Fruit fly (Drosophila melanogaster) whole organism, embryonic: ENCODE results near the gene CG6972.

Experiments used
- Antp ChIP-seq: fragments of 200-800 bp; sonication (Bioruptor generic); optimal IDR thresholded peaks from 3 replicates; lab custom pipeline; 2016; ENCODE audit warnings: missing biosample characterization, missing genetic modification characterization
- Bdp1 ChIP-seq: fragments of 200-800 bp; sonication (Bioruptor generic); optimal IDR thresholded peaks from 3 replicates; lab custom pipeline; 2016; ENCODE audit warnings: missing biosample characterization, missing genetic modification characterization
- BtbVII ChIP-seq: fragments of 200-800 bp; sonication (Bioruptor generic); optimal IDR thresholded peaks from 3 replicates; lab custom pipeline; 2017; ENCODE audit warnings: missing biosample characterization, mild to moderate bottlenecking, missing genetic modification characterization
- CG10147 ChIP-seq: fragments of 200-800 bp; sonication (Bioruptor generic); optimal IDR thresholded peaks from 2 replicates; lab custom pipeline; 2019; ENCODE audit warnings: missing biosample characterization, mild to moderate bottlenecking, missing genetic modification characterization, moderate library complexity
- CG10654 ChIP-seq: fragments of 200-800 bp; sonication (Bioruptor generic); optimal IDR thresholded peaks from 2 replicates; lab custom pipeline; 2016; ENCODE audit warnings: missing biosample characterization, missing genetic modification characterization
- CG11398 ChIP-seq: fragments of 200-800 bp; sonication (Bioruptor generic); optimal IDR thresholded peaks from 2 replicates; lab custom pipeline; 2016; ENCODE audit warnings: missing biosample characterization, missing genetic modification characterization
- CG11504 ChIP-seq: fragments of 200-800 bp; sonication (Bioruptor generic); optimal IDR thresholded peaks from 3 replicates; lab custom pipeline; 2019; ENCODE audit warnings: missing biosample characterization, mild to moderate bottlenecking, missing genetic modification characterization, moderate library complexity
- CG12769 ChIP-seq: fragments of 200-800 bp; sonication (Bioruptor generic); optimal IDR thresholded peaks from 2 replicates; lab custom pipeline; 2019; ENCODE audit warnings: missing biosample characterization, mild to moderate bottlenecking, missing genetic modification characterization, moderate library complexity
- CG13287 ChIP-seq: fragments of 200-800 bp; sonication (Bioruptor generic); IDR thresholded peaks from 2 replicates; pipeline ENCODE4 v1.3.6; 2022; ENCODE audit warnings: missing biosample characterization, missing genetic modification characterization; ENCODE audit not compliant: partially characterized antibody
- CG14050 ChIP-seq: fragments of 200-800 bp; sonication (Bioruptor generic); IDR thresholded peaks from 3 replicates; pipeline ENCODE4 v1.3.6; 2022; ENCODE audit warnings: missing biosample characterization, missing genetic modification characterization
- CG15479 ChIP-seq: fragments of 200-800 bp; sonication (Bioruptor generic); optimal IDR thresholded peaks from 3 replicates; lab custom pipeline; 2019; ENCODE audit warnings: missing biosample characterization, mild to moderate bottlenecking, missing genetic modification characterization, moderate library complexity
- CG15696 ChIP-seq: fragments of 200-800 bp; sonication (Bioruptor generic); optimal IDR thresholded peaks from 2 replicates; lab custom pipeline; 2019; ENCODE audit warnings: missing biosample characterization, mild to moderate bottlenecking, missing genetic modification characterization, moderate library complexity
- CG1647 ChIP-seq: fragments of 200-800 bp; sonication (Bioruptor generic); optimal IDR thresholded peaks from 3 replicates; lab custom pipeline; 2016; ENCODE audit warnings: missing biosample characterization, missing genetic modification characterization
- CG31388 ChIP-seq: fragments of 200-800 bp; sonication (Bioruptor generic); optimal IDR thresholded peaks from 2 replicates; lab custom pipeline; 2016; ENCODE audit warnings: missing biosample characterization, missing genetic modification characterization
- CG3163 ChIP-seq: fragments of 200-800 bp; sonication (Bioruptor generic); optimal IDR thresholded peaks from 3 replicates; lab custom pipeline; 2016; ENCODE audit warnings: missing biosample characterization, missing genetic modification characterization
- CG34376 ChIP-seq: fragments of 200-800 bp; sonication (Bioruptor generic); optimal IDR thresholded peaks from 2 replicates; lab custom pipeline; 2018; ENCODE audit warnings: missing biosample characterization, mild to moderate bottlenecking, missing genetic modification characterization
- CG3995 ChIP-seq: fragments of 200-800 bp; sonication (Bioruptor generic); optimal IDR thresholded peaks from 3 replicates; lab custom pipeline; 2016; ENCODE audit warnings: missing biosample characterization, missing genetic modification characterization
- CG4328 ChIP-seq: fragments of 200-800 bp; sonication (Bioruptor generic); optimal IDR thresholded peaks from 3 replicates; lab custom pipeline; 2017; ENCODE audit warnings: missing biosample characterization, missing genetic modification reagents, missing genetic modification characterization
- CG6689 ChIP-seq: fragments of 200-800 bp; sonication (Bioruptor generic); IDR thresholded peaks from 2 replicates; pipeline ENCODE4 v1.3.6; 2022; ENCODE audit warnings: missing biosample characterization, missing genetic modification characterization
- CG8281 ChIP-seq: fragments of 200-800 bp; sonication (Bioruptor generic); optimal IDR thresholded peaks from 2 replicates; lab custom pipeline; 2018; ENCODE audit warnings: missing biosample characterization, mild to moderate bottlenecking, missing genetic modification characterization, moderate library complexity
- CG8388 ChIP-seq: fragments of 200-800 bp; sonication (Bioruptor generic); optimal IDR thresholded peaks from 2 replicates; lab custom pipeline; 2019; ENCODE audit warnings: missing biosample characterization, mild to moderate bottlenecking, missing genetic modification characterization, moderate library complexity
- CG9437 ChIP-seq: fragments of 200-800 bp; sonication (Bioruptor generic); optimal IDR thresholded peaks from 2 replicates; lab custom pipeline; 2018; ENCODE audit warnings: missing biosample characterization, mild to moderate bottlenecking, missing genetic modification characterization
- CkIIα-i1 ChIP-seq: fragments of 200-800 bp; sonication (Bioruptor generic); IDR thresholded peaks from 2 replicates; pipeline ENCODE4 v1.3.6; 2022; ENCODE audit warnings: missing biosample characterization, missing genetic modification characterization
- CoRest ChIP-seq: fragments of 200-800 bp; sonication (Bioruptor generic); optimal IDR thresholded peaks from 3 replicates; lab custom pipeline; 2018; ENCODE audit warnings: missing biosample characterization, mild to moderate bottlenecking, missing genetic modification characterization, moderate library complexity
- D ChIP-seq, 2 experiments: fragments of 200-800 bp in 1 of 2; fragments of >200 bp in 1 of 2; sonication (Bioruptor generic) in 1 of 2; optimal IDR thresholded peaks; 2 replicates in 1 of 2; 3 replicates in 1 of 2; lab custom pipeline; 2017; ENCODE audit warnings: mild to moderate bottlenecking in 1 of 2, missing biosample characterization in 1 of 2, missing genetic modification characterization in 1 of 2, missing genetic modification reagents in 1 of 2
- Dfd ChIP-seq, 2 experiments: fragments of >200 bp; optimal IDR thresholded peaks; 2 replicates each; lab custom pipeline; 2017; ENCODE audit warnings: missing biosample characterization in 2 of 2, missing genetic modification characterization in 2 of 2
- Dip2 ChIP-seq: fragments of 200-800 bp; sonication (Bioruptor generic); IDR thresholded peaks from 2 replicates; pipeline ENCODE4 v1.3.6; 2022; ENCODE audit warnings: missing biosample characterization, missing genetic modification characterization
- H2.0 ChIP-seq: fragments of 200-800 bp; sonication (Bioruptor generic); IDR thresholded peaks from 2 replicates; pipeline ENCODE4 v1.3.6; 2022; ENCODE audit warnings: missing biosample characterization, missing genetic modification characterization
- HLHmδ ChIP-seq: fragments of 200-800 bp; sonication (Bioruptor generic); optimal IDR thresholded peaks from 2 replicates; lab custom pipeline; 2018; ENCODE audit warnings: missing biosample characterization, mild to moderate bottlenecking, missing genetic modification characterization, moderate library complexity
- HmgZ ChIP-seq: fragments of 200-800 bp; sonication (Bioruptor generic); optimal IDR thresholded peaks from 2 replicates; lab custom pipeline; 2018; ENCODE audit warnings: missing biosample characterization, mild to moderate bottlenecking, missing genetic modification characterization
- Mes4 ChIP-seq: fragments of 200-800 bp; sonication (Bioruptor generic); optimal IDR thresholded peaks from 2 replicates; lab custom pipeline; 2016; ENCODE audit warnings: missing biosample characterization, missing genetic modification characterization
- NK7.1 ChIP-seq: fragments of 200-800 bp; sonication (Bioruptor generic); optimal IDR thresholded peaks from 3 replicates; lab custom pipeline; 2016; ENCODE audit warnings: missing biosample characterization, missing genetic modification characterization
- Optix ChIP-seq: fragments of 200-800 bp; sonication (Bioruptor generic); IDR thresholded peaks from 3 replicates; pipeline ENCODE4 v1.3.6; 2022; ENCODE audit warnings: missing biosample characterization, missing genetic modification characterization
- Sry-β ChIP-seq: fragments of 200-800 bp; sonication (Bioruptor generic); optimal IDR thresholded peaks from 2 replicates; lab custom pipeline; 2018; ENCODE audit warnings: missing biosample characterization, mild to moderate bottlenecking, missing genetic modification characterization, moderate library complexity
- bigmax ChIP-seq: fragments of 200-800 bp; sonication (Bioruptor generic); optimal IDR thresholded peaks from 2 replicates; lab custom pipeline; 2018; ENCODE audit warnings: missing biosample characterization, mild to moderate bottlenecking, missing genetic modification characterization
- btn ChIP-seq: fragments of 200-800 bp; sonication (Bioruptor generic); optimal IDR thresholded peaks from 2 replicates; lab custom pipeline; 2016; ENCODE audit warnings: missing biosample characterization, missing genetic modification characterization
- cato ChIP-seq: fragments of 200-800 bp; sonication (Bioruptor generic); optimal IDR thresholded peaks from 2 replicates; lab custom pipeline; 2016; ENCODE audit warnings: missing biosample characterization, missing genetic modification characterization, borderline replicate concordance
- danr ChIP-seq: fragments of 200-800 bp; sonication (Bioruptor generic); IDR thresholded peaks from 2 replicates; pipeline ENCODE4 v1.3.6; 2022; ENCODE audit warnings: missing biosample characterization, missing genetic modification characterization
- dm ChIP-seq: fragments of 200-800 bp; sonication (Bioruptor generic); optimal IDR thresholded peaks from 3 replicates; lab custom pipeline; 2016; ENCODE audit warnings: missing biosample characterization, missing genetic modification characterization
- ewg ChIP-seq: fragments of 200-800 bp; sonication (Bioruptor generic); optimal IDR thresholded peaks from 3 replicates; lab custom pipeline; 2017; ENCODE audit warnings: mild to moderate bottlenecking, missing biosample characterization, missing genetic modification reagents, missing genetic modification characterization
- grau ChIP-seq: fragments of 200-800 bp; optimal IDR thresholded peaks from 3 replicates; lab custom pipeline; 2019; ENCODE audit warnings: missing biosample characterization, mild to moderate bottlenecking, missing genetic modification characterization, moderate library complexity
- hb ChIP-seq: fragments of 200-800 bp; sonication (Bioruptor generic); IDR thresholded peaks from 3 replicates; pipeline ENCODE4 v1.3.6; 2022; ENCODE audit warnings: missing biosample characterization, missing genetic modification characterization; ENCODE audit not compliant: partially characterized antibody
- jumu ChIP-seq: fragments of 200-800 bp; sonication (Bioruptor generic); optimal IDR thresholded peaks from 3 replicates; lab custom pipeline; 2016; ENCODE audit warnings: missing biosample characterization, missing genetic modification characterization
- nerfin-2 ChIP-seq: fragments of 200-800 bp; sonication (Bioruptor generic); IDR thresholded peaks from 2 replicates; pipeline ENCODE4 v1.3.6; 2022; ENCODE audit warnings: missing biosample characterization, missing genetic modification characterization; ENCODE audit not compliant: partially characterized antibody
- pzg ChIP-seq: fragments of 200-800 bp; sonication (Bioruptor generic); optimal IDR thresholded peaks from 3 replicates; lab custom pipeline; 2018; ENCODE audit warnings: missing biosample characterization, mild to moderate bottlenecking, missing genetic modification characterization, moderate library complexity
- sc ChIP-seq, 3 experiments: fragments of >200 bp in 2 of 3; fragments of 200-800 bp in 1 of 3; sonication (Bioruptor generic) in 1 of 3; optimal IDR thresholded peaks; 2 replicates in 2 of 3; 3 replicates in 1 of 3; lab custom pipeline; 2017; ENCODE audit warnings: mild to moderate bottlenecking in 1 of 3, missing biosample characterization in 1 of 3, missing genetic modification characterization in 1 of 3, missing genetic modification reagents in 1 of 3
- sens ChIP-seq: fragments of 200-800 bp; sonication (Bioruptor generic); peaks from one replicate; lab custom pipeline; 2016; ENCODE audit warnings: missing biosample characterization, missing genetic modification characterization
- seq ChIP-seq: fragments of 200-800 bp; sonication (Bioruptor generic); IDR thresholded peaks from 2 replicates; pipeline ENCODE4 v1.3.6; 2022; ENCODE audit warnings: missing biosample characterization, missing genetic modification characterization
- shn ChIP-seq: fragments of 200-800 bp; sonication (Bioruptor generic); optimal IDR thresholded peaks from 3 replicates; lab custom pipeline; 2016; ENCODE audit warnings: missing biosample characterization, missing genetic modification characterization
- usp ChIP-seq: fragments of >200 bp; optimal IDR thresholded peaks from 2 replicates; lab custom pipeline; 2017; ENCODE audit warnings: missing biosample characterization, missing genetic modification characterization

Gene CG6972

DNA sequence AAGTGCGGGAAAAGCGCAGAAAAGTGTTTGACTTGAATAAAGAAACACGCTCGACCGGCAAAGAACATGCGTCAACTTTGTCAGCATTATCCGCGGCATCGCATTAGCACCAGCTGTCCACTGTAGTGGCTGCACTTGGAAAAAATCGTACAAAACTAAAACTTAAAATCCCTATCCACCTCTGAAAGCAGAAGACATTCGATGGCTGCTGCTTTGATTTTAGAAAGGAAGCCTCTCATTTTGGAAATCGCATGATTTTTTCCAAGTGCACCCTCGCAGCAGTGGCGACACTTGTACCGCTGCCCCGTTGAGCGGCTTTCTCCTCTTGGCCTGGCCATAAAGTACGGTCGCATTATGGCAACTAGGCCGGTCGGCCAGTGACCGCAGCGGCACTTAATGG, 37.5 kb upstream of the CG6972 start (continued):
- no peak for TF ChIP-seq D (optimal IDR thresholded peaks at IDR 0.05; lab: Kevin White, UChicago)
- TF ChIP-seq D (GFP tag; optimal IDR thresholded peaks at IDR 0.05; lab: Kevin White, UChicago) = peak; percentile 29
- no peak for TF ChIP-seq HmgZ (tag; lab: Kevin White, UChicago)
- TF ChIP-seq CoRest (tag; lab: Kevin White, UChicago) = peak; percentile 19
- TF ChIP-seq CG15696 (tag; lab: Kevin White, UChicago) = no peak
- TF ChIP-seq H2.0 (GFP tag; lab: Robert Waterston, UW) = peak; percentile 54
- TF ChIP-seq nerfin-2 (GFP tag; lab: Robert Waterston, UW) = no peak
- TF ChIP-seq CG11398 = no peak
- TF ChIP-seq CG34376 (GFP tag; lab: Kevin White, UChicago) = no peak
- TF ChIP-seq CG6689 (GFP tag; lab: Robert Waterston, UW) = peak; percentile 57; the same call in 1 of the 2 replicates
- TF ChIP-seq bigmax (GFP tag; lab: Kevin White, UChicago) = no peak
- TF ChIP-seq Bdp1 (GFP tag; lab: Kevin White, UChicago) = no peak
- no peak for TF ChIP-seq dm
- TF ChIP-seq CG13287 (GFP tag; lab: Robert Waterston, UW) = no peak
- TF ChIP-seq CG31388 (GFP tag; lab: Kevin White, UChicago) = no peak
- TF ChIP-seq CG15479 (GFP tag; lab: Kevin White, UChicago) = no peak
- 0 out of 3 replicates have a peak, but pooled peaks have one; percentile 15 for TF ChIP-seq CG14050
- no peak for TF ChIP-seq CG1647 (GFP tag; lab: Kevin White, UChicago)
- no peak for TF ChIP-seq CG8281 (tag; lab: Kevin White, UChicago)
- TF ChIP-seq sc (optimal IDR thresholded peaks at IDR 0.05; lab: Kevin White, UChicago) = no peak
- TF ChIP-seq sc (GFP tag; optimal IDR thresholded peaks at IDR 0.05; lab: Kevin White, UChicago) = peak; percentile 30
- peak; percentile 43 for TF ChIP-seq ewg
- TF ChIP-seq CG4328 (GFP tag; lab: Kevin White, UChicago) = no peak
- TF ChIP-seq seq (GFP tag; lab: Robert Waterston, UW) = 0 out of 2 replicates have a peak, but pooled peaks have one; percentile 44
- TF ChIP-seq btn (GFP tag; lab: Kevin White, UChicago) = no peak
- no peak for TF ChIP-seq BtbVII (GFP tag; lab: Kevin White, UChicago)
- no peak for TF ChIP-seq Dip2 (GFP tag; lab: Robert Waterston, UW)
- peak; percentile 33 for TF ChIP-seq CG8388
- peak; percentile 16 for TF ChIP-seq Mes4 (GFP tag; lab: Kevin White, UChicago)
- TF ChIP-seq shn (GFP tag; lab: Kevin White, UChicago) = peak; percentile 21
- TF ChIP-seq CG3163 (GFP tag; lab: Kevin White, UChicago) = no peak
- peak; percentile 65 for TF ChIP-seq CG11504
- no peak for TF ChIP-seq CkIIα-i1 (GFP tag; lab: Robert Waterston, UW)
- no peak for TF ChIP-seq CG3995 (GFP tag; lab: Kevin White, UChicago)
- TF ChIP-seq cato (GFP tag; lab: Kevin White, UChicago) = no peak
- no peak for TF ChIP-seq Sry-β (GFP tag; lab: Kevin White, UChicago)
- TF ChIP-seq pzg = no peak
- no peak for TF ChIP-seq hb
- no peak for TF ChIP-seq CG9437 (GFP tag; lab: Kevin White, UChicago)
- no peak for TF ChIP-seq CG10654 (GFP tag; lab: Kevin White, UChicago)
- TF ChIP-seq sens (GFP tag; lab: Kevin White, UChicago) = peak; percentile 89
- no peak for TF ChIP-seq NK7.1 (GFP tag; lab: Kevin White, UChicago)
- peak; percentile 35 for TF ChIP-seq grau (tag; lab: Kevin White, UChicago)
- peak; percentile 56 for TF ChIP-seq Antp (GFP tag; lab: Kevin White, UChicago)
- TF ChIP-seq usp (GFP tag; lab: Kevin White, UChicago) = no peak
- TF ChIP-seq danr (GFP tag; lab: Robert Waterston, UW) = peak; percentile 26; the same call in 1 of the 2 replicates
- TF ChIP-seq Dfd (GFP tag; optimal IDR thresholded peaks at IDR 0.05; lab: Kevin White, UChicago) = no peak
- peak; percentile 77 for TF ChIP-seq Optix (GFP tag; lab: Robert Waterston, UW)
- TF ChIP-seq HLHmδ (GFP tag; lab: Kevin White, UChicago) = no peak
- no peak for TF ChIP-seq CG10147 (GFP tag; lab: Kevin White, UChicago)
- peak; percentile 17 for TF ChIP-seq jumu (GFP tag; lab: Kevin White, UChicago)
- TF ChIP-seq CG12769 (tag; lab: Kevin White, UChicago) = peak; percentile 26
